Fruit fly (Drosophila melanogaster) whole organism, embryonic: ENCODE data around the gene CG13484.
A peak's percentile ranks its signal among the peaks of the same experiment; 100 is the strongest.

Experiments
- Bgb ChIP-seq: fragments of 200-800 bp; sonication (Bioruptor generic); IDR thresholded peaks from 2 replicates; pipeline ENCODE4 v1.3.6; 2022; ENCODE audit warnings: missing biosample characterization, missing genetic modification characterization; ENCODE audit not compliant: partially characterized antibody
- Blimp-1 ChIP-seq: fragments of 200-800 bp; sonication (Bioruptor generic); optimal IDR thresholded peaks from 3 replicates; lab custom pipeline; 2018; ENCODE audit warnings: missing biosample characterization, missing genetic modification characterization, mild to moderate bottlenecking, moderate library complexity, missing genetic modification reagents
- CG1024 ChIP-seq: fragments of 200-800 bp; sonication (Bioruptor generic); IDR thresholded peaks from 2 replicates; pipeline ENCODE4 v1.3.6; 2022; ENCODE audit warnings: missing biosample characterization, missing genetic modification characterization
- CG10565 ChIP-seq: fragments of 200-800 bp; sonication (Bioruptor generic); optimal IDR thresholded peaks from 3 replicates; lab custom pipeline; 2016; ENCODE audit warnings: missing biosample characterization, mild to moderate bottlenecking, missing genetic modification characterization
- CG15514 ChIP-seq: fragments of 200-800 bp; sonication (Bioruptor generic); optimal IDR thresholded peaks from 3 replicates; lab custom pipeline; 2017; ENCODE audit warnings: missing biosample characterization, missing genetic modification characterization, mild to moderate bottlenecking, moderate library complexity, missing genetic modification reagents
- CG15696 ChIP-seq: fragments of 200-800 bp; sonication (Bioruptor generic); optimal IDR thresholded peaks from 2 replicates; lab custom pipeline; 2019; ENCODE audit warnings: missing biosample characterization, mild to moderate bottlenecking, missing genetic modification characterization, moderate library complexity
- CG1602 ChIP-seq: fragments of 200-800 bp; sonication (Bioruptor generic); optimal IDR thresholded peaks from 3 replicates; lab custom pipeline; 2016; ENCODE audit warnings: missing biosample characterization, missing genetic modification characterization
- CG16779 ChIP-seq: fragments of 200-800 bp; sonication (Bioruptor generic); IDR thresholded peaks from 2 replicates; pipeline ENCODE4 v1.3.6; 2022; ENCODE audit warnings: missing biosample characterization, missing genetic modification characterization
- CG17359 ChIP-seq: fragments of 200-800 bp; sonication (Bioruptor generic); optimal IDR thresholded peaks from 3 replicates; lab custom pipeline; 2018; ENCODE audit warnings: missing biosample characterization, mild to moderate bottlenecking, missing genetic modification characterization, moderate library complexity
- CG31224 ChIP-seq: fragments of 200-800 bp; sonication (Bioruptor generic); IDR thresholded peaks from 2 replicates; pipeline ENCODE4 v1.3.6; 2022; ENCODE audit warnings: missing biosample characterization, missing genetic modification characterization
- CG33557 ChIP-seq: fragments of 200-800 bp; sonication (Bioruptor generic); optimal IDR thresholded peaks from 2 replicates; lab custom pipeline; 2019; ENCODE audit warnings: missing biosample characterization, mild to moderate bottlenecking, missing genetic modification characterization, moderate library complexity
- CG34422 ChIP-seq: fragments of 200-800 bp; sonication (Bioruptor generic); IDR thresholded peaks from 3 replicates; pipeline ENCODE4 v1.3.6; 2022; ENCODE audit warnings: missing biosample characterization, missing genetic modification characterization
- CG4424 ChIP-seq: fragments of 200-800 bp; sonication (Bioruptor generic); optimal IDR thresholded peaks from 3 replicates; lab custom pipeline; 2016; ENCODE audit warnings: missing biosample characterization, missing genetic modification characterization
- CG7987 ChIP-seq: fragments of 200-800 bp; sonication (Bioruptor generic); optimal IDR thresholded peaks from 2 replicates; lab custom pipeline; 2018; ENCODE audit warnings: missing biosample characterization, mild to moderate bottlenecking, missing genetic modification characterization, moderate library complexity
- CG9609 ChIP-seq: fragments of 200-800 bp; sonication (Bioruptor generic); optimal IDR thresholded peaks from 3 replicates; lab custom pipeline; 2016; ENCODE audit warnings: missing biosample characterization, missing genetic modification characterization
- CG9817 ChIP-seq: fragments of 200-800 bp; sonication (Bioruptor generic); optimal IDR thresholded peaks from 2 replicates; lab custom pipeline; 2018; ENCODE audit warnings: missing biosample characterization, mild to moderate bottlenecking, missing genetic modification characterization, moderate library complexity
- CG9876 ChIP-seq: fragments of 200-800 bp; sonication (Bioruptor generic); optimal IDR thresholded peaks from 2 replicates; lab custom pipeline; 2016; ENCODE audit warnings: missing biosample characterization, missing genetic modification characterization
- Dfd ChIP-seq, 2 experiments: fragments of >200 bp; optimal IDR thresholded peaks; 2 replicates each; lab custom pipeline; 2017; ENCODE audit warnings: missing biosample characterization in 2 of 2, missing genetic modification characterization in 2 of 2
- HmgZ ChIP-seq: fragments of 200-800 bp; sonication (Bioruptor generic); optimal IDR thresholded peaks from 2 replicates; lab custom pipeline; 2018; ENCODE audit warnings: missing biosample characterization, mild to moderate bottlenecking, missing genetic modification characterization
- Hmr ChIP-seq: fragments of 200-800 bp; sonication (Bioruptor generic); optimal IDR thresholded peaks from 3 replicates; lab custom pipeline; 2017; ENCODE audit warnings: mild to moderate bottlenecking, missing biosample characterization, missing genetic modification reagents, missing genetic modification characterization
- Hr39 ChIP-seq: fragments of >200 bp; optimal IDR thresholded peaks from 2 replicates; lab custom pipeline; 2017
- Jarid2 ChIP-seq: fragments of 200-800 bp; sonication (Bioruptor generic); optimal IDR thresholded peaks from 3 replicates; lab custom pipeline; 2017; ENCODE audit warnings: mild to moderate bottlenecking, missing biosample characterization, missing genetic modification reagents, missing genetic modification characterization
- Max ChIP-seq: fragments of 200-800 bp; sonication (Bioruptor generic); optimal IDR thresholded peaks from 2 replicates; lab custom pipeline; 2016; ENCODE audit warnings: missing biosample characterization, mild to moderate bottlenecking, missing genetic modification characterization
- Myb ChIP-seq: fragments of 200-800 bp; sonication (Bioruptor generic); optimal IDR thresholded peaks from 2 replicates; lab custom pipeline; 2016; ENCODE audit warnings: missing biosample characterization, missing genetic modification characterization
- NC2β ChIP-seq: fragments of 200-800 bp; sonication (Bioruptor generic); optimal IDR thresholded peaks from 2 replicates; lab custom pipeline; 2016; ENCODE audit warnings: missing biosample characterization, missing genetic modification characterization
- NFAT ChIP-seq: fragments of 200-800 bp; sonication (Bioruptor generic); IDR thresholded peaks from 2 replicates; pipeline ENCODE4 v1.3.6; 2022; ENCODE audit warnings: missing biosample characterization, missing genetic modification characterization
- PHDP ChIP-seq: fragments of 200-800 bp; sonication (Bioruptor generic); optimal IDR thresholded peaks from 3 replicates; lab custom pipeline; 2018; ENCODE audit warnings: missing biosample characterization, mild to moderate bottlenecking, missing genetic modification characterization, moderate library complexity
- Pdp1 ChIP-seq, 2 experiments: fragments of 200-800 bp; sonication (Bioruptor generic); optimal IDR thresholded peaks; 3 replicates each; lab custom pipeline; 2016; ENCODE audit warnings: missing biosample characterization in 2 of 2, missing genetic modification characterization in 2 of 2, mild to moderate bottlenecking in 1 of 2, moderate library complexity in 1 of 2
- Side ChIP-seq: fragments of 200-800 bp; sonication (Bioruptor generic); optimal IDR thresholded peaks from 2 replicates; lab custom pipeline; 2016; ENCODE audit warnings: missing biosample characterization, missing genetic modification characterization
- al ChIP-seq: fragments of 200-800 bp; sonication (Bioruptor generic); IDR thresholded peaks from 2 replicates; pipeline ENCODE4 v1.3.6; 2022; ENCODE audit warnings: missing biosample characterization, missing genetic modification characterization
- cg ChIP-seq: fragments of 200-800 bp; sonication (Bioruptor generic); optimal IDR thresholded peaks from 3 replicates; lab custom pipeline; 2019; ENCODE audit warnings: missing biosample characterization, mild to moderate bottlenecking, missing genetic modification characterization, moderate library complexity
- dati ChIP-seq: fragments of 200-800 bp; sonication (Bioruptor generic); IDR thresholded peaks from 2 replicates; pipeline ENCODE4 v1.3.6; 2022; ENCODE audit warnings: missing biosample characterization, missing genetic modification characterization
- dmrt11E ChIP-seq: fragments of 200-800 bp; sonication (Bioruptor generic); optimal IDR thresholded peaks from 3 replicates; lab custom pipeline; 2018; ENCODE audit warnings: missing biosample characterization, mild to moderate bottlenecking, missing genetic modification characterization, moderate library complexity
- dmrt99B ChIP-seq: fragments of 200-800 bp; sonication (Bioruptor generic); optimal IDR thresholded peaks from 2 replicates; lab custom pipeline; 2018; ENCODE audit warnings: missing biosample characterization, mild to moderate bottlenecking, missing genetic modification characterization, moderate library complexity
- insv ChIP-seq, 2 experiments: fragments of 200-800 bp; sonication (Bioruptor generic); optimal IDR thresholded peaks; 3 replicates each; lab custom pipeline; 2016 to 2018; ENCODE audit warnings: missing biosample characterization in 2 of 2, missing genetic modification characterization in 2 of 2
- lmd ChIP-seq: fragments of 200-800 bp; sonication (Bioruptor generic); IDR thresholded peaks from 2 replicates; pipeline ENCODE4 v1.3.6; 2022; ENCODE audit warnings: missing biosample characterization, missing genetic modification characterization
- odd ChIP-seq: fragments of 200-800 bp; sonication (Bioruptor generic); optimal IDR thresholded peaks from 2 replicates; lab custom pipeline; 2017; ENCODE audit warnings: missing biosample characterization, mild to moderate bottlenecking, missing genetic modification characterization
- p53 ChIP-seq: fragments of 200-800 bp; sonication (Bioruptor generic); optimal IDR thresholded peaks from 2 replicates; lab custom pipeline; 2016; ENCODE audit warnings: missing biosample characterization, missing genetic modification characterization
- phol ChIP-seq: fragments of 200-800 bp; sonication (Bioruptor generic); optimal IDR thresholded peaks from 3 replicates; lab custom pipeline; 2018; ENCODE audit warnings: missing biosample characterization, mild to moderate bottlenecking, missing genetic modification characterization, moderate library complexity
- repo ChIP-seq: fragments of 200-800 bp; sonication (Bioruptor generic); optimal IDR thresholded peaks from 2 replicates; lab custom pipeline; 2016; ENCODE audit warnings: missing biosample characterization, missing genetic modification characterization
- slbo ChIP-seq: fragments of 200-800 bp; sonication (Bioruptor generic); IDR thresholded peaks from 2 replicates; pipeline ENCODE4 v1.3.6; 2022; ENCODE audit warnings: missing biosample characterization, missing genetic modification characterization
- slp2 ChIP-seq: fragments of 200-800 bp; sonication (Bioruptor generic); optimal IDR thresholded peaks from 2 replicates; lab custom pipeline; 2016; ENCODE audit warnings: missing biosample characterization, missing genetic modification characterization
- so ChIP-seq: fragments of 200-800 bp; sonication (Bioruptor generic); IDR thresholded peaks from 3 replicates; pipeline ENCODE4 v1.3.6; 2022; ENCODE audit warnings: missing biosample characterization, missing genetic modification characterization
- sob ChIP-seq: fragments of 200-800 bp; sonication (Bioruptor generic); IDR thresholded peaks from 2 replicates; pipeline ENCODE4 v1.3.6; 2022; ENCODE audit warnings: missing biosample characterization, missing genetic modification characterization
- tap ChIP-seq: fragments of 200-800 bp; optimal IDR thresholded peaks from 3 replicates; lab custom pipeline; 2019; ENCODE audit warnings: missing biosample characterization, mild to moderate bottlenecking, missing genetic modification characterization, moderate library complexity
- tna ChIP-seq: fragments of 200-800 bp; sonication (Bioruptor generic); IDR thresholded peaks from 2 replicates; pipeline ENCODE4 v1.3.6; 2022; ENCODE audit warnings: missing biosample characterization, missing genetic modification characterization; ENCODE audit not compliant: partially characterized antibody
- unpg ChIP-seq: fragments of 200-800 bp; sonication (Bioruptor generic); optimal IDR thresholded peaks from 3 replicates; lab custom pipeline; 2018; ENCODE audit warnings: missing biosample characterization, mild to moderate bottlenecking, missing genetic modification characterization, moderate library complexity
- wdn ChIP-seq: fragments of 200-800 bp; sonication (Bioruptor generic); IDR thresholded peaks from 2 replicates; pipeline ENCODE4 v1.3.6; 2022; ENCODE audit warnings: missing biosample characterization, missing genetic modification characterization
- zfh1 ChIP-seq: fragments of 200-800 bp; sonication (Bioruptor generic); IDR thresholded peaks from 3 replicates; pipeline ENCODE4 v1.3.6; 2022; ENCODE audit warnings: missing biosample characterization, missing genetic modification characterization

Gene CG13484

DNA sequence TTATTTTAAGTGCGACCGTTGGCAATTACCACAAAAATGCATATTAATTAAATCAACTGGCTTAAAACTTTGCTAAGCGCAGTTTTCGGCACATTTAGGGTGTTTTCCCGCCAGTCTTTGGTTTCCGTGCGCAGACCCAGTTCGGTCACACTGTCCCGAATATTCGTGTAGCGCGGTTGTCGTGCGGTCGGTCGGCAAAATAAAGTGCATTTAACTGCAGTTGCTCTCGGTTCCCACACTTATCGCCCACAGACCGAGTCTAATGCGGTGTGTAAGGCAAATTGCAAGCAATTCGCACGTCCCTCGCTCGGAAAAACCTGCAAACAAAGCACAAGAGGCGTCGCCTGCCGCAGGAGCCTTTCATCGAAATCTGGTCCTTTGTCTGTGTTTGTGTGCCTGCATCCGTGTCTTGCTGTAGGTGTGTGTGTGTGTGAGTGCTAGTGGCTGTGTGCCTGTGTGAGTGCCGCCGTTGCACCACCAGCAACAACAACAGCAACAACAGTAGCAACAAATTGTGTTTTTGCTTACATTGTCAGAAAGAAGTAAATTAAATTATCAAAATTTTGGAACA, at the start of gene CG13484, which contains the start of gene Frl (continued):
- TF ChIP-seq CG15696 (tag; lab: Kevin White, UChicago) (peak; percentile 4), CG1024 (GFP tag; lab: Robert Waterston, UW) (0 out of 2 replicates have a peak, but pooled peaks have one; percentile 29), Dfd (GFP tag; optimal IDR thresholded peaks at IDR 0.05; lab: Kevin White, UChicago) (no peak), CG33557 (GFP tag; lab: Kevin White, UChicago) (peak; percentile 40), CG9609 (GFP tag; lab: Kevin White, UChicago) (peak; percentile 7), dmrt11E (tag; lab: Kevin White, UChicago) (peak; percentile 13), p53 (GFP tag; lab: Kevin White, UChicago) (peak; percentile 30), odd (GFP tag; lab: Kevin White, UChicago) (peak; percentile 16), Myb (GFP tag; lab: Kevin White, UChicago) (peak; percentile 52), insv (GFP tag; optimal IDR thresholded peaks at IDR 0.05; lab: Kevin White, UChicago) (peak in 1 of 2 experiments; percentile 11), unpg (GFP tag; lab: Kevin White, UChicago) (peak; percentile 27), sob (peak; percentile 62; the same call in 1 of the 2 replicates), Bgb (GFP tag; lab: Robert Waterston, UW) (peak; percentile 52; the same call in 1 of the 2 replicates), repo (GFP tag; lab: Kevin White, UChicago) (peak; percentile 41), CG4424 (GFP tag; lab: Kevin White, UChicago) (peak; percentile 1), CG7987 (GFP tag; lab: Kevin White, UChicago) (peak; percentile 46), cg (peak; percentile 96), Hr39 (lab: Kevin White, UChicago) (no peak), CG9876 (GFP tag; lab: Kevin White, UChicago) (peak; percentile 43), Jarid2 (GFP tag; lab: Kevin White, UChicago) (peak; percentile 91), CG16779 (GFP tag; lab: Robert Waterston, UW) (0 out of 2 replicates have a peak, but pooled peaks have one; percentile 15), CG17359 (tag; lab: Kevin White, UChicago) (no peak), slbo (peak; percentile 38; the same call in 1 of the 2 replicates), dati (GFP tag; lab: Robert Waterston, UW) (no peak), al (no peak), lmd (GFP tag; lab: Robert Waterston, UW) (peak; percentile 13; the same call in 1 of the 2 replicates), CG9817 (tag; lab: Kevin White, UChicago) (peak; percentile 15), so (GFP tag; lab: Robert Waterston, UW) (no peak), CG15514 (peak; percentile 69), Hmr (GFP tag; lab: Kevin White, UChicago) (peak; percentile 75), NFAT (GFP tag; lab: Robert Waterston, UW) (peak; percentile 29; the same call in 1 of the 2 replicates), CG1602 (no peak), HmgZ (peak; percentile 83), CG10565 (GFP tag; lab: Kevin White, UChicago) (no peak), Max (GFP tag; lab: Kevin White, UChicago) (peak; percentile 41), CG34422 (GFP tag; lab: Robert Waterston, UW) (peak; percentile 82), PHDP (tag; lab: Kevin White, UChicago) (peak; percentile 61), tna (0 out of 2 replicates have a peak, but pooled peaks have one; percentile 29), Blimp-1 (GFP tag; lab: Kevin White, UChicago) (peak; percentile 20), CG31224 (GFP tag; lab: Robert Waterston, UW) (no peak), dmrt99B (no peak), Side (GFP tag; lab: Kevin White, UChicago) (peak; percentile 53), phol (peak; percentile 57), wdn (GFP tag; lab: Robert Waterston, UW) (peak; percentile 11; the same call in 1 of the 2 replicates), zfh1 (GFP tag; lab: Robert Waterston, UW) (peak; percentile 53; the same call in 1 of the 3 replicates), tap (tag; lab: Kevin White, UChicago) (no peak), slp2 (GFP tag; lab: Kevin White, UChicago) (no peak), Pdp1 (GFP tag; optimal IDR thresholded peaks at IDR 0.05; lab: Kevin White, UChicago) (peak in 1 of 2 experiments; percentile 71), NC2β (peak; percentile 65)
